Worm (Caenorhabditis elegans) whole organism, L3 larva: ENCODE results near the gene srx-84.

Experiments
- ZK546.5 ChIP-seq: sonication (generic microtip); optimal IDR thresholded peaks from 2 replicates; lab custom pipeline; 2017; ENCODE audit warnings: missing biosample characterization, missing genetic modification characterization
- ceh-9 ChIP-seq: sonication (generic microtip); optimal IDR thresholded peaks from 2 replicates; lab custom pipeline; 2018; ENCODE audit warnings: missing biosample characterization, missing genetic modification characterization
- mdl-1 ChIP-seq: fragments of 150-350 bp; optimal IDR thresholded peaks from 2 replicates; lab custom pipeline; 2014; ENCODE audit warnings: missing biosample characterization, missing genetic modification characterization
- ztf-4 ChIP-seq: fragments of 150-350 bp; optimal IDR thresholded peaks from 2 replicates; lab custom pipeline; 2014; ENCODE audit warnings: missing biosample characterization, missing genetic modification characterization

DNA sequence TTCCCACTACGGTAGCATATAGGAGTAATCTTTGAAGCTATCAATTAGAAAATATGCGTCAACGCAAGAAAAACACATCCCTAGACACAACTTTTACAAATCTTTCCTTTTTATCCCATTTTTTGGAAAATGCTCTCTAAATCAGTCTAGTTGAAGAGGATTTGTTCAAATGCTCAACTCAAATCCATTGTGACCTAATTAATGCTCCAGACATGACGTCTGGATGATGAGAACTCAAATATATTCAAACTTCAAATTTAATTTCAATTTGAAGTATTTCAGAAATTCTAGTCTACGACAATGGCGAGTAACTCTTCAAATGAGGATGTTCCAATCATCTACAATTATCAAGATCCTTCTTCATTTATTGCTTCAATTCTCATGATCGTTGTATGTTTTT is 46.5 kb upstream of the srx-84 start, which contains the start of gene srx-85:
- TF ChIP-seq mdl-1 = no peak
- no peak for TF ChIP-seq ztf-4 (tag; lab: Kevin White, UChicago)
- no peak for TF ChIP-seq ceh-9 (tag; lab: Kevin White, UChicago)
- no peak for TF ChIP-seq ZK546.5 (tag; lab: Kevin White, UChicago)
